Worm (Caenorhabditis elegans): ENCODE data around the gene ule-2.

- TF ChIP-seq hmg-1.2 (GFP tag; IDR thresholded peaks at IDR 0.05) (no peak), snpc-4 (GFP tag; optimal IDR thresholded peaks at IDR 0.05) (no peak), snpc-4 (tag; optimal IDR thresholded peaks at IDR 0.05) (no peak), K11D2.4 (GFP tag; IDR thresholded peaks at IDR 0.05) (no peak)
Measured at ce11 chrIV:14675789-14676188, 40.9 kb downstream of the ule-2 start.

All from whole organism, young adult.